Worm (Caenorhabditis elegans): ENCODE results near the gene F28C6.10.

F28C6.10 gene

DNA sequence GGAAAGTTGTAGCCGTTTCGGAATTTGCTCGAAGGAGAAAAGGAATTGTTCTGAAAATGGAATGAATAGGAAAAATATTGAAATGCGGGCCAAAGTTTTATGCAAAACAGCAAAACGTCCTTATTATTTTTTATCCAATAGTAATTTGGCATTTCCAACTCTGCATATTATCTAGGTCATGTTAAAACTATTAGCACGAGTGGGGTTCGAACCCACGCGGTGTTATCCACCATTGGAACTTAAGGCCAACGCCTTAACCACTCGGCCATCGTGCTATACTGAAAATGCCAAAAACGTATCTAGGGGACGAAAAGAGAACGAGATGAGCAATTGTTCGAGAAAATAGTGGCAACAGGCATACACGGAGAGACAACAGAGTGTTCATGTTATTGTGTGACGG, 24.0 kb downstream of the F28C6.10 start:
- no peak for TF ChIP-seq ceh-83 (GFP tag; optimal IDR thresholded peaks at IDR 0.05)
- TF ChIP-seq lin-13 (tag; optimal IDR thresholded peaks at IDR 0.05) = no peak
- TF ChIP-seq mab-5 (tag; optimal IDR thresholded peaks at IDR 0.05) = no peak
- no peak for TF ChIP-seq nhr-2 (tag; optimal IDR thresholded peaks at IDR 0.05)
- TF ChIP-seq elt-1 (tag; optimal IDR thresholded peaks at IDR 0.05; ENCODE audit: borderline replicate concordance, insufficient read depth) = no peak
- no peak for TF ChIP-seq sptf-1 (tag; optimal IDR thresholded peaks at IDR 0.05)
- no peak for TF ChIP-seq tbx-8 (GFP tag; optimal IDR thresholded peaks at IDR 0.05)
- TF ChIP-seq ztf-11 (tag; optimal IDR thresholded peaks at IDR 0.05) = no peak
- no peak for TF ChIP-seq mls-2 (tag; optimal IDR thresholded peaks at IDR 0.05)
- no peak for TF ChIP-seq zip-8 (tag; optimal IDR thresholded peaks at IDR 0.05)
- TF ChIP-seq blmp-1 (tag; optimal IDR thresholded peaks at IDR 0.05) = no peak
- no peak for TF ChIP-seq unc-62 (GFP tag; optimal IDR thresholded peaks at IDR 0.05)
- no peak for TF ChIP-seq nhr-12 (tag; optimal IDR thresholded peaks at IDR 0.05)
- TF ChIP-seq unc-120 (tag; optimal IDR thresholded peaks at IDR 0.05; ENCODE audit: poor library complexity, severe bottlenecking) = no peak

DNA sequence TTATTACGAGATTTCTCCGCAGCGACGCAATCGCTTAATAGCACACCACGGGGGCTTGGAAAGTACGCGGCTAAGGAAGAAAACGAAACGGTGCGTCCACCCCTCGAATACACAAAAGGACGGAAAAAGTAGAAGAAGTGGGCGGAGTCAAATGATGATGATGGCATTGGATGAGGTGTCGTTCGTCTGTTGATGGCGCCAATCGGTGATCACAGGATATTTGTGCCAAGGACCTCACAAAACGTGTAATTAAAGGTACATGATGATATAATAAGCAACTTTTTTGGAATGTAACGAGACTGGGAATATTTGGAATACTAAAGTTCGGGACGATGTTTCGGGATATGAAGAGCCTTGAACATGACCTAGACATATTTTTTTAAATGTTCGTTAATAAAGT, 26.6 kb downstream of the F28C6.10 start, which contains the start of gene cutl-12:
Gene cutl-12 (minus strand): TSS at position 101 of the 400 bp plus-strand sequence.
- TF ChIP-seq flh-1 (GFP tag; optimal IDR thresholded peaks at IDR 0.05) (no peak), bed-3 (GFP tag; optimal IDR thresholded peaks at IDR 0.05) (no peak), zip-8 (tag; optimal IDR thresholded peaks at IDR 0.05) (no peak), sem-2 (GFP tag; optimal IDR thresholded peaks at IDR 0.05) (no peak), hlh-1 (tag; optimal IDR thresholded peaks at IDR 0.05) (no peak), lin-13 (tag; optimal IDR thresholded peaks at IDR 0.05) (no peak), unc-120 (tag; optimal IDR thresholded peaks at IDR 0.05; ENCODE audit: poor library complexity, severe bottlenecking) (no peak), ces-1 (GFP tag; optimal IDR thresholded peaks at IDR 0.05) (no peak), ceh-83 (GFP tag; optimal IDR thresholded peaks at IDR 0.05) (no peak), ham-2 (GFP tag; optimal IDR thresholded peaks at IDR 0.05) (no peak)

DNA sequence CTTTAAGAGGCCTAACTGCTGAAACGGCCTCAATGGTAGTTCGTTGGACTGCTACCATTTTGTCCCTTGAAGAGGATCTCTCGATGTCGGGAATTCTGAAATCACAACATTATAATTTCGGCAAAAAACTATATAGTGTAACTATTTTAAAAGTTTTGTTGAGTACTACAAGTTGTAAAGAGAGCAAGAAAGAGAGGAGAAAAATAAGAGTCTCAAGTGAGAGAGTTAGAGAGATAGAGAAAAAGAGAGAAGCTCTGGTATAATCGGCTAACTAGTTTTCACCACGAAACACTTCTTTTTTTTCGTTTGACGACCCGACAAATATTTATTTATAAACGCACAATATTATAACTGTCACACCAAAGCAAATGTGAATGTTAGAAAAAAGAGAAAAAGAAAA, 29.9 kb downstream of the F28C6.10 start, which contains the start of gene vab-9:
Gene vab-9 (minus strand): TSS at position 101 of the 400 bp plus-strand sequence.
- peak; percentile 51 for TF ChIP-seq ces-1 (GFP tag; optimal IDR thresholded peaks at IDR 0.05)
- TF ChIP-seq nhr-2 (tag; optimal IDR thresholded peaks at IDR 0.05) = no peak
- no peak for TF ChIP-seq snpc-4 (tag; optimal IDR thresholded peaks at IDR 0.05)
- no peak for TF ChIP-seq lin-13 (tag; optimal IDR thresholded peaks at IDR 0.05)
- no peak for TF ChIP-seq zip-8 (tag; optimal IDR thresholded peaks at IDR 0.05)
- TF ChIP-seq mep-1 (tag; optimal IDR thresholded peaks at IDR 0.05) = no peak
- TF ChIP-seq unc-39 (tag; optimal IDR thresholded peaks at IDR 0.05) = no peak

DNA sequence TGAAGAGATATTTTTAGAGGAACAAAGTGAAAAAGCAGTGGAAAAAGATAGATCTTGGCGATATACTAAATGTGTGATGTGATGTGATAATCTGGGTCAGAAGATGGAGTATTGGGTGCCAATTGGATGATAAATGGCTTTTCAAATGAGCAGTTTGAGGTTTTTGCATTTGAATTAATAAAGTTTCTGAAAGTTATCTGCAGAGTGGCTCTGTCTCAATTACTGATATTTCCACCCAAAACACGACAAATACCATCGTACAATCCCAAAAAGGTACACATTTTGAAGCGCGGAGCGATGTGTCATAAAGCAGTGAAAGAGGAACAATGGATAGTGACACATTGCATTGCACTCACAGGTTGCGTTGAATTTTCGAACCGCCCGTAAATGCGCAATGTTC, 31.8 kb downstream of the F28C6.10 start:
- TF ChIP-seq cnd-1 (tag; optimal IDR thresholded peaks at IDR 0.05) (no peak), mep-1 (tag; optimal IDR thresholded peaks at IDR 0.05) (no peak), drap-1 (GFP tag; optimal IDR thresholded peaks at IDR 0.05) (no peak), elt-3 (tag; optimal IDR thresholded peaks at IDR 0.05) (no peak), unc-62 (GFP tag; optimal IDR thresholded peaks at IDR 0.05) (no peak), lin-32 (GFP tag; optimal IDR thresholded peaks at IDR 0.05) (no peak)

DNA sequence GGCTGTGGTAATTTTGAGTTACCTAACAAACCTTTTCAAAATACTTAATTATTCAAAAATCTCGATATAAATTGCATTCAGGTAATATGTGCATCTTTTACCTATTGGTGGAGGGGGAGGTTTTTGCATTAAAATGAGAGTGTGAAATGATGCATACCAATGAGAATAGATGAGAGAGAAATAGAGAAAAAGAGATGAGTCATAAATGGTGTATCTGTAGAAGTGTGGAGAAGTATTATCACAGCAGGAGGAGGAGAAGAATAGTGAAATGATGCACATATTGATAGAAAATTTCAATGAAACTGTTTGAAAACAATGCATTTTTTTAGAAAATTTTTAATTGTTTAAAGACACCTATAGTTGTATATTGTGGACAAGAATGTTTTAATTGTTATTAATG, 32.7 kb downstream of the F28C6.10 start:
- no peak for TF ChIP-seq nhr-76 (tag; optimal IDR thresholded peaks at IDR 0.05)
- no peak for TF ChIP-seq mep-1 (tag; optimal IDR thresholded peaks at IDR 0.05)
- TF ChIP-seq flh-1 (GFP tag; optimal IDR thresholded peaks at IDR 0.05) = no peak
- TF ChIP-seq cnd-1 (tag; optimal IDR thresholded peaks at IDR 0.05) = no peak
- no peak for TF ChIP-seq unc-62 (GFP tag; optimal IDR thresholded peaks at IDR 0.05)
- TF ChIP-seq M03D4.4 (tag; optimal IDR thresholded peaks at IDR 0.05) = no peak
- TF ChIP-seq zip-8 (tag; optimal IDR thresholded peaks at IDR 0.05) = no peak
- TF ChIP-seq sem-2 (GFP tag; optimal IDR thresholded peaks at IDR 0.05) = no peak
- TF ChIP-seq mab-5 (tag; optimal IDR thresholded peaks at IDR 0.05) = no peak
- TF ChIP-seq unc-39 (tag; optimal IDR thresholded peaks at IDR 0.05) = no peak
- no peak for TF ChIP-seq tbx-8 (GFP tag; optimal IDR thresholded peaks at IDR 0.05)
- no peak for TF ChIP-seq hlh-1 (tag; optimal IDR thresholded peaks at IDR 0.05)

- TF ChIP-seq ham-2 (GFP tag; optimal IDR thresholded peaks at IDR 0.05) (peak; percentile 56), nhr-28 (tag; optimal IDR thresholded peaks at IDR 0.05) (no peak)
These were observed 33.4 kb downstream of the F28C6.10 start, which contains the start of gene D2085.7 for ce11 chrII:8641131-8641530. D2085.7 (plus strand) TSS chrII:8641381.
